Fruit fly (Drosophila melanogaster) whole organism, embryonic: Measurements from ENCODE around the gene CG34288.

Experiments used
- Bgb ChIP-seq: fragments of 200-800 bp; sonication (Bioruptor generic); IDR thresholded peaks from 2 replicates; pipeline ENCODE4 v1.3.6; 2022; ENCODE audit warnings: missing biosample characterization, missing genetic modification characterization; ENCODE audit not compliant: partially characterized antibody
- Blimp-1 ChIP-seq: fragments of 200-800 bp; sonication (Bioruptor generic); optimal IDR thresholded peaks from 3 replicates; lab custom pipeline; 2018; ENCODE audit warnings: missing biosample characterization, missing genetic modification characterization, mild to moderate bottlenecking, moderate library complexity, missing genetic modification reagents
- CG10147 ChIP-seq: fragments of 200-800 bp; sonication (Bioruptor generic); optimal IDR thresholded peaks from 2 replicates; lab custom pipeline; 2019; ENCODE audit warnings: missing biosample characterization, mild to moderate bottlenecking, missing genetic modification characterization, moderate library complexity
- CG12391 ChIP-seq: fragments of 200-800 bp; sonication (Bioruptor generic); optimal IDR thresholded peaks from 3 replicates; lab custom pipeline; 2018; ENCODE audit warnings: missing biosample characterization, mild to moderate bottlenecking, missing genetic modification characterization, moderate library complexity
- CG13287 ChIP-seq: fragments of 200-800 bp; sonication (Bioruptor generic); IDR thresholded peaks from 2 replicates; pipeline ENCODE4 v1.3.6; 2022; ENCODE audit warnings: missing biosample characterization, missing genetic modification characterization; ENCODE audit not compliant: partially characterized antibody
- CG13775 ChIP-seq: fragments of 200-800 bp; sonication (Bioruptor generic); optimal IDR thresholded peaks from 3 replicates; lab custom pipeline; 2017; ENCODE audit warnings: missing biosample characterization, mild to moderate bottlenecking, missing genetic modification characterization
- CG16813 ChIP-seq: fragments of 200-800 bp; sonication (Bioruptor generic); IDR thresholded peaks from 3 replicates; pipeline ENCODE4 v1.3.6; 2022; ENCODE audit warnings: missing biosample characterization, missing genetic modification characterization; ENCODE audit not compliant: partially characterized antibody
- CG2116 ChIP-seq: fragments of 200-800 bp; sonication (Bioruptor generic); optimal IDR thresholded peaks from 3 replicates; lab custom pipeline; 2018; ENCODE audit warnings: missing biosample characterization, mild to moderate bottlenecking, missing genetic modification characterization
- CG31441 ChIP-seq: fragments of 200-800 bp; sonication (Bioruptor generic); IDR thresholded peaks from 2 replicates; pipeline ENCODE4 v1.3.6; 2022; ENCODE audit warnings: missing biosample characterization, missing genetic modification characterization
- CG32767 ChIP-seq: fragments of 200-800 bp; sonication (Bioruptor generic); IDR thresholded peaks from 2 replicates; pipeline ENCODE4 v1.3.6; 2022; ENCODE audit warnings: missing biosample characterization, missing genetic modification characterization
- CG3847 ChIP-seq: fragments of 200-800 bp; sonication (Bioruptor generic); IDR thresholded peaks from 2 replicates; pipeline ENCODE4 v1.3.6; 2022; ENCODE audit warnings: missing biosample characterization, missing genetic modification characterization
- CG4282 ChIP-seq: fragments of 200-800 bp; sonication (Bioruptor generic); optimal IDR thresholded peaks from 2 replicates; lab custom pipeline; 2016; ENCODE audit warnings: missing biosample characterization, missing genetic modification characterization
- CG4360 ChIP-seq: fragments of 200-800 bp; sonication (Bioruptor generic); IDR thresholded peaks from 2 replicates; pipeline ENCODE4 v1.3.6; 2022; ENCODE audit warnings: missing biosample characterization, missing genetic modification characterization
- CG8290 ChIP-seq, 3 experiments: fragments of 200-800 bp; sonication (Bioruptor generic); optimal IDR thresholded peaks; 2 replicates each; lab custom pipeline; 2016 to 2019; ENCODE audit warnings: missing biosample characterization in 3 of 3, missing genetic modification characterization in 3 of 3, mild to moderate bottlenecking in 2 of 3, moderate library complexity in 1 of 3
- CG8359 ChIP-seq: fragments of 200-800 bp; sonication (Bioruptor generic); optimal IDR thresholded peaks from 2 replicates; lab custom pipeline; 2017; ENCODE audit warnings: missing biosample characterization, mild to moderate bottlenecking, missing genetic modification characterization, borderline replicate concordance
- CG8388 ChIP-seq: fragments of 200-800 bp; sonication (Bioruptor generic); optimal IDR thresholded peaks from 2 replicates; lab custom pipeline; 2019; ENCODE audit warnings: missing biosample characterization, mild to moderate bottlenecking, missing genetic modification characterization, moderate library complexity
- CHES-1-like ChIP-seq: fragments of 200-800 bp; sonication (Bioruptor generic); optimal IDR thresholded peaks from 2 replicates; lab custom pipeline; 2016; ENCODE audit warnings: missing biosample characterization, missing genetic modification characterization
- CTCF ChIP-seq: fragments of 200-800 bp; sonication (Bioruptor generic); optimal IDR thresholded peaks from 2 replicates; lab custom pipeline; 2017; ENCODE audit warnings: missing biosample characterization, mild to moderate bottlenecking, missing genetic modification characterization, moderate library complexity
- Dp ChIP-seq: fragments of 200-800 bp; sonication (Bioruptor generic); optimal IDR thresholded peaks from 2 replicates; lab custom pipeline; 2018; ENCODE audit warnings: missing biosample characterization, mild to moderate bottlenecking, missing genetic modification characterization, moderate library complexity
- Eip74EF ChIP-seq, 2 experiments: fragments of 200-800 bp in 1 of 2; fragments of >200 bp in 1 of 2; sonication (Bioruptor generic) in 1 of 2; optimal IDR thresholded peaks; 2 replicates each; lab custom pipeline; 2017 to 2019; ENCODE audit warnings: missing biosample characterization in 2 of 2, missing genetic modification characterization in 2 of 2, mild to moderate bottlenecking in 1 of 2, moderate library complexity in 1 of 2
- GATAe ChIP-seq: fragments of 200-800 bp; sonication (Bioruptor generic); conservative IDR thresholded peaks from 2 replicates; pipeline ENCODE4 v1.3.6; 2022; ENCODE audit warnings: missing biosample characterization, missing genetic modification characterization
- H15 ChIP-seq: fragments of 200-800 bp; sonication (Bioruptor generic); IDR thresholded peaks from 3 replicates; pipeline ENCODE4 v1.3.6; 2022; ENCODE audit warnings: missing biosample characterization, missing genetic modification characterization
- NC2β ChIP-seq: fragments of 200-800 bp; sonication (Bioruptor generic); optimal IDR thresholded peaks from 2 replicates; lab custom pipeline; 2016; ENCODE audit warnings: missing biosample characterization, missing genetic modification characterization
- Nf-YC ChIP-seq: fragments of 200-800 bp; optimal IDR thresholded peaks from 3 replicates; lab custom pipeline; 2019; ENCODE audit warnings: missing biosample characterization, mild to moderate bottlenecking, missing genetic modification characterization, moderate library complexity
- Side ChIP-seq: fragments of 200-800 bp; sonication (Bioruptor generic); optimal IDR thresholded peaks from 2 replicates; lab custom pipeline; 2016; ENCODE audit warnings: missing biosample characterization, missing genetic modification characterization
- Spps ChIP-seq: fragments of 200-800 bp; sonication (Bioruptor generic); optimal IDR thresholded peaks from 2 replicates; lab custom pipeline; 2018; ENCODE audit warnings: missing biosample characterization, mild to moderate bottlenecking, missing genetic modification characterization
- ase ChIP-seq: fragments of 200-800 bp; sonication (Bioruptor generic); IDR thresholded peaks from 3 replicates; pipeline ENCODE4 v1.3.6; 2022; ENCODE audit warnings: missing biosample characterization, missing genetic modification characterization
- ato ChIP-seq: fragments of 200-800 bp; sonication (Bioruptor generic); IDR thresholded peaks from 2 replicates; pipeline ENCODE4 v1.3.6; 2022; ENCODE audit warnings: missing biosample characterization, missing genetic modification characterization; ENCODE audit not compliant: partially characterized antibody
- bsh ChIP-seq, 2 experiments: fragments of 200-800 bp; sonication (Bioruptor generic); optimal IDR thresholded peaks; 2 replicates each; lab custom pipeline; 2017 to 2018; ENCODE audit warnings: mild to moderate bottlenecking in 2 of 2, missing biosample characterization in 2 of 2, missing genetic modification characterization in 2 of 2, moderate library complexity in 1 of 2
- chinmo ChIP-seq: fragments of 200-800 bp; sonication (Bioruptor generic); IDR thresholded peaks from 4 replicates; pipeline ENCODE4 v1.3.6; 2022; ENCODE audit warnings: missing biosample characterization, missing genetic modification characterization; ENCODE audit not compliant: partially characterized antibody
- dan ChIP-seq: fragments of 200-800 bp; sonication (Bioruptor generic); IDR thresholded peaks from 2 replicates; pipeline ENCODE4 v1.3.6; 2022; ENCODE audit warnings: missing biosample characterization, missing genetic modification characterization
- dmrt11E ChIP-seq: fragments of 200-800 bp; sonication (Bioruptor generic); optimal IDR thresholded peaks from 3 replicates; lab custom pipeline; 2018; ENCODE audit warnings: missing biosample characterization, mild to moderate bottlenecking, missing genetic modification characterization, moderate library complexity
- fd3F ChIP-seq: fragments of 200-800 bp; sonication (Bioruptor generic); optimal IDR thresholded peaks from 2 replicates; lab custom pipeline; 2018; ENCODE audit warnings: missing biosample characterization, mild to moderate bottlenecking, missing genetic modification characterization, moderate library complexity
- jing ChIP-seq: fragments of 200-800 bp; sonication (Bioruptor generic); optimal IDR thresholded peaks from 2 replicates; lab custom pipeline; 2018; ENCODE audit warnings: missing biosample characterization, mild to moderate bottlenecking, missing genetic modification characterization
- jumu ChIP-seq: fragments of 200-800 bp; sonication (Bioruptor generic); optimal IDR thresholded peaks from 3 replicates; lab custom pipeline; 2016; ENCODE audit warnings: missing biosample characterization, missing genetic modification characterization
- mld ChIP-seq: fragments of 200-800 bp; sonication (Bioruptor generic); IDR thresholded peaks from 3 replicates; pipeline ENCODE4 v1.3.6; 2022; ENCODE audit warnings: missing biosample characterization, missing genetic modification characterization; ENCODE audit not compliant: partially characterized antibody
- nerfin-2 ChIP-seq: fragments of 200-800 bp; sonication (Bioruptor generic); IDR thresholded peaks from 2 replicates; pipeline ENCODE4 v1.3.6; 2022; ENCODE audit warnings: missing biosample characterization, missing genetic modification characterization; ENCODE audit not compliant: partially characterized antibody
- otp ChIP-seq: fragments of 200-800 bp; sonication (Bioruptor generic); IDR thresholded peaks from 3 replicates; pipeline ENCODE4, ENCODE4 v1.3.6; 2022; ENCODE audit warnings: missing biosample characterization, missing genetic modification characterization
- pan ChIP-seq, 4 experiments: fragments of >200 bp in 3 of 4; fragments of 200-800 bp in 1 of 4; sonication (Bioruptor generic) in 1 of 4; optimal IDR thresholded peaks in 3 of 4; IDR thresholded peaks in 1 of 4; 2 replicates each; pipeline versions ENCODE4 v1.3.6 to Lab custom; 2017 to 2022; ENCODE audit warnings: missing biosample characterization in 2 of 4, missing genetic modification characterization in 2 of 4, mixed read lengths in 1 of 4
- pnt ChIP-seq: fragments of 200-800 bp; sonication (Bioruptor generic); optimal IDR thresholded peaks from 3 replicates; lab custom pipeline; 2016; ENCODE audit warnings: missing biosample characterization, missing genetic modification characterization
- psq ChIP-seq: fragments of 200-800 bp; sonication (Bioruptor generic); optimal IDR thresholded peaks from 2 replicates; lab custom pipeline; 2017; ENCODE audit warnings: missing biosample characterization, missing genetic modification characterization
- ranshi ChIP-seq: fragments of 200-800 bp; sonication (Bioruptor generic); IDR thresholded peaks from 2 replicates; pipeline ENCODE4 v1.3.6; 2022; ENCODE audit warnings: missing biosample characterization, missing genetic modification characterization
- sc ChIP-seq, 3 experiments: fragments of >200 bp in 2 of 3; fragments of 200-800 bp in 1 of 3; sonication (Bioruptor generic) in 1 of 3; optimal IDR thresholded peaks; 2 replicates in 2 of 3; 3 replicates in 1 of 3; lab custom pipeline; 2017; ENCODE audit warnings: mild to moderate bottlenecking in 1 of 3, missing biosample characterization in 1 of 3, missing genetic modification characterization in 1 of 3, missing genetic modification reagents in 1 of 3
- scrt ChIP-seq: fragments of 200-800 bp; sonication (Bioruptor generic); optimal IDR thresholded peaks from 2 replicates; lab custom pipeline; 2018; ENCODE audit warnings: missing biosample characterization, mild to moderate bottlenecking, missing genetic modification characterization, moderate library complexity
- sr ChIP-seq: fragments of 200-800 bp; sonication (Bioruptor generic); IDR thresholded peaks from 3 replicates; pipeline ENCODE4 v1.3.6; 2022; ENCODE audit warnings: missing biosample characterization, missing genetic modification characterization
- tna ChIP-seq: fragments of 200-800 bp; sonication (Bioruptor generic); IDR thresholded peaks from 2 replicates; pipeline ENCODE4 v1.3.6; 2022; ENCODE audit warnings: missing biosample characterization, missing genetic modification characterization; ENCODE audit not compliant: partially characterized antibody
- wor ChIP-seq: fragments of 200-800 bp; sonication (Bioruptor generic); IDR thresholded peaks from 2 replicates; pipeline ENCODE4 v1.3.6; 2022; ENCODE audit warnings: missing biosample characterization, missing genetic modification characterization

Gene CG34288

dm6 chr3R:22397068-22397700 lies 49.9 kb downstream of the CG34288 start (continued):
- TF ChIP-seq psq (GFP tag; lab: Kevin White, UChicago) (no peak), mld (peak; percentile 93), CHES-1-like (GFP tag; lab: Kevin White, UChicago) (no peak), CG8290 (GFP tag; optimal IDR thresholded peaks at IDR 0.05; lab: Kevin White, UChicago) (no peak), CG8290 (tag; optimal IDR thresholded peaks at IDR 0.05; lab: Kevin White, UChicago) (peak in 1 of 2 experiments; percentile 16), sc (optimal IDR thresholded peaks at IDR 0.05; lab: Kevin White, UChicago) (no peak), sc (GFP tag; optimal IDR thresholded peaks at IDR 0.05; lab: Kevin White, UChicago) (no peak), NC2β (GFP tag; lab: Kevin White, UChicago) (no peak), Blimp-1 (GFP tag; lab: Kevin White, UChicago) (no peak), CG8359 (GFP tag; lab: Kevin White, UChicago) (no peak), CG10147 (GFP tag; lab: Kevin White, UChicago) (peak; percentile 21), CG3847 (GFP tag; lab: Robert Waterston, UW) (no peak), CG13775 (GFP tag; lab: Kevin White, UChicago) (no peak), pan (optimal IDR thresholded peaks at IDR 0.05; lab: Kevin White, UChicago) (no peak), pan (GFP tag; optimal IDR thresholded peaks at IDR 0.05 in 1 of 2, IDR thresholded peaks at IDR 0.05 in 1 of 2) (peak in 1 of 2 experiments; percentile 12), jing (GFP tag; lab: Kevin White, UChicago) (no peak), CG31441 (GFP tag; lab: Robert Waterston, UW) (no peak), otp (GFP tag; lab: Robert Waterston, UW) (no peak), CG32767 (no peak), CG4282 (no peak), CG2116 (GFP tag; lab: Kevin White, UChicago) (peak; percentile 7), H15 (GFP tag; lab: Robert Waterston, UW) (no peak), bsh (GFP tag; optimal IDR thresholded peaks at IDR 0.05; lab: Kevin White, UChicago) (no peak), CG16813 (peak; percentile 80), ase (GFP tag; lab: Robert Waterston, UW) (no peak), Side (no peak), Dp (no peak), Spps (tag; lab: Kevin White, UChicago) (no peak), ranshi (GFP tag; lab: Robert Waterston, UW) (no peak), CG12391 (tag; lab: Kevin White, UChicago) (peak; percentile 22), dmrt11E (no peak), wor (GFP tag; lab: Robert Waterston, UW) (no peak), tna (peak; percentile 81), Bgb (GFP tag; lab: Robert Waterston, UW) (peak; percentile 87), scrt (GFP tag; lab: Kevin White, UChicago) (no peak), dan (GFP tag; lab: Robert Waterston, UW) (no peak), chinmo (peak; percentile 95), nerfin-2 (GFP tag; lab: Robert Waterston, UW) (peak; percentile 86), ato (GFP tag; lab: Robert Waterston, UW) (peak; percentile 74), GATAe (GFP tag; lab: Robert Waterston, UW) (no peak), CG4360 (GFP tag; lab: Robert Waterston, UW) (0 out of 2 replicates have a peak, but pooled peaks have one; percentile 16), pnt (GFP tag; lab: Kevin White, UChicago) (no peak), jumu (no peak), Nf-YC (tag; lab: Kevin White, UChicago) (no peak), CG13287 (GFP tag; lab: Robert Waterston, UW) (peak; percentile 54; the same call in 1 of the 2 replicates), Eip74EF (GFP tag; optimal IDR thresholded peaks at IDR 0.05; lab: Kevin White, UChicago) (peak; percentile 4 to 99), CTCF (GFP tag; lab: Kevin White, UChicago) (peak; percentile 55), fd3F (no peak), sr (GFP tag; lab: Robert Waterston, UW) (no peak), CG8388 (GFP tag; lab: Kevin White, UChicago) (no peak)
